Fruit fly (Drosophila melanogaster): ENCODE measurements around the gene CG13917.

dm6 chr3L:1647276-1647919 is 70.9 kb downstream of the CG13917 start, which contains the start of the genes CG17249 and Bro:
- TF ChIP-seq CTCF (optimal IDR thresholded peaks at IDR 0.05) (peak in 1 of 2 experiments; percentile 8), CG8478 (optimal IDR thresholded peaks at IDR 0.05) (no peak)
